Worm (Caenorhabditis elegans) whole organism, L4 larva: ENCODE measurements around the gene C06E1.9.

Source experiments
- ZK546.5 ChIP-seq, 2 experiments: sonication (generic microtip); optimal IDR thresholded peaks; 2 replicates each; lab custom pipeline; 2017; ENCODE audit warnings: missing biosample characterization in 2 of 2, missing genetic modification characterization in 2 of 2
- aly-2 ChIP-seq: sonication (generic microtip); optimal IDR thresholded peaks from 2 replicates; lab custom pipeline; 2018; ENCODE audit warnings: missing biosample characterization, missing genetic modification characterization
- lin-39 ChIP-seq: fragments of 150-350 bp; optimal IDR thresholded peaks from 2 replicates; lab custom pipeline; 2014; ENCODE audit warnings: missing biosample characterization, missing genetic modification reagents, missing genetic modification characterization
- lir-3 ChIP-seq: sonication (generic microtip); optimal IDR thresholded peaks from 2 replicates; lab custom pipeline; 2016; ENCODE audit warnings: mild to moderate bottlenecking, missing genetic modification characterization, missing compliant biosample characterization
- nhr-28 ChIP-seq: fragments of 150-350 bp; optimal IDR thresholded peaks from 2 replicates; lab custom pipeline; 2014; ENCODE audit warnings: missing biosample characterization, missing genetic modification characterization
- unc-39 ChIP-seq: sonication (generic microtip); optimal IDR thresholded peaks from 2 replicates; lab custom pipeline; 2017; ENCODE audit warnings: missing biosample characterization, missing genetic modification characterization

DNA sequence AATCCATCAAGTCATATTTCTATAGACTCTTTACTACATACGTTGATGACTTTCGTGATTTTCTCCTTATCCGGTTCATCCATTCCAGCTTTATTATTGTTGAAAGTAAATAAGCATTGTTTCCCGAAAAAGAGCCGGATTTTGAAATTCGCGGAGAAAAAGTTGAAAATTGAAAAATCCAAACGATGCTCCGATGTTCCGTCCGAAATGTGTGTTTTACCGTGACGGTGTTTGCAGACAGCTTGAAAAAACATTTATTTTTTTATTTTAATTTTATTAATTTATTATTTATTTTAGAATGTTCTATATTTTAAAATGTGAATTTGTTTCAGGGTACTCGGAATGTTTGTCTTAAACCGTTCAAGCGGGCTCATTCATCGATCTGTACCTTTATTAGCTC, 21.2 kb upstream of the C06E1.9 start, which contains the start of gene dnj-10:
- no peak for TF ChIP-seq unc-39 (tag; lab: Kevin White, UChicago)
- TF ChIP-seq lin-39 (tag; lab: Kevin White, UChicago): no peak
- peak; percentile 25 for TF ChIP-seq nhr-28 (tag; lab: Kevin White, UChicago)
- TF ChIP-seq aly-2: no peak
- TF ChIP-seq lir-3 (tag; lab: Kevin White, UChicago): no peak
- no peak for TF ChIP-seq ZK546.5 (tag; optimal IDR thresholded peaks at IDR 0.05; lab: Kevin White, UChicago)
